Fruit fly (Drosophila melanogaster): ENCODE results near the gene CG6418.

Gene CG6418

dm6 chr3L:10837869-10838783 is 40.7 kb downstream of the CG6418 start (continued):
- TF ChIP-seq CrebB (tag; optimal IDR thresholded peaks at IDR 0.05) (no peak), CG2202 (tag; optimal IDR thresholded peaks at IDR 0.05) (no peak), CG10431 (GFP tag; optimal IDR thresholded peaks at IDR 0.05) (no peak), CG14014 (GFP tag; IDR thresholded peaks at IDR 0.05) (peak; percentile 67; the same call in 1 of the 2 replicates), CG12219 (GFP tag; optimal IDR thresholded peaks at IDR 0.05) (peak; percentile 42), cato (GFP tag; optimal IDR thresholded peaks at IDR 0.05; ENCODE audit: borderline replicate concordance) (peak; percentile 57), CG17612 (GFP tag; IDR thresholded peaks at IDR 0.05) (peak; percentile 29; the same call in 1 of the 2 replicates), CG11504 (tag; optimal IDR thresholded peaks at IDR 0.05) (peak; percentile 77), Myb (GFP tag; optimal IDR thresholded peaks at IDR 0.05) (peak; percentile 22), bsh (GFP tag; optimal IDR thresholded peaks at IDR 0.05) (peak; percentile 4 to 77), lab (GFP tag; optimal IDR thresholded peaks at IDR 0.05) (peak; percentile 78), ac (GFP tag; optimal IDR thresholded peaks at IDR 0.05) (no peak), CG5180 (GFP tag; optimal IDR thresholded peaks at IDR 0.05) (peak; percentile 40), Hmx (GFP tag; optimal IDR thresholded peaks at IDR 0.05) (peak; percentile 8), CG12071 (GFP tag; optimal IDR thresholded peaks at IDR 0.05) (peak; percentile 45), BEAF-32 (GFP tag; optimal IDR thresholded peaks at IDR 0.05) (no peak), psq (GFP tag; optimal IDR thresholded peaks at IDR 0.05) (peak; percentile 37), Mad (GFP tag; optimal IDR thresholded peaks at IDR 0.05) (peak; percentile 56), klu (GFP tag; IDR thresholded peaks at IDR 0.05) (no peak), CG17359 (tag; optimal IDR thresholded peaks at IDR 0.05) (peak; percentile 68), Fer2 (tag; optimal IDR thresholded peaks at IDR 0.05) (no peak), Fer1 (GFP tag; optimal IDR thresholded peaks at IDR 0.05) (peak; percentile 62), z (GFP tag; IDR thresholded peaks at IDR 0.05) (no peak), CG33213 (GFP tag; optimal IDR thresholded peaks at IDR 0.05) (peak; percentile 43), grau (tag; optimal IDR thresholded peaks at IDR 0.05) (peak; percentile 60), E2f2 (GFP tag; IDR thresholded peaks at IDR 0.05) (peak; percentile 58), gcm (GFP tag; optimal IDR thresholded peaks at IDR 0.05) (peak; percentile 34), Hr78 (GFP tag; optimal IDR thresholded peaks at IDR 0.05) (no peak), chinmo (GFP tag; IDR thresholded peaks at IDR 0.05; ENCODE audit: partially characterized antibody) (peak; percentile 78; the same call in 1 of the 4 replicates), her (GFP tag; optimal IDR thresholded peaks at IDR 0.05) (peak; percentile 24), dati (GFP tag; IDR thresholded peaks at IDR 0.05) (peak; percentile 23; the same call in 1 of the 2 replicates), Sox102F (GFP tag; optimal IDR thresholded peaks at IDR 0.05) (peak; percentile 78), ara (GFP tag; IDR thresholded peaks at IDR 0.05) (peak; percentile 60), nau (GFP tag; optimal IDR thresholded peaks at IDR 0.05) (peak; percentile 44), Doc2 (GFP tag; IDR thresholded peaks at IDR 0.05) (0 out of 2 replicates have a peak, but pooled peaks have one; percentile 6), CG3065 (GFP tag; optimal IDR thresholded peaks at IDR 0.05) (no peak), Hmr (GFP tag; optimal IDR thresholded peaks at IDR 0.05) (peak; percentile 67), Max (GFP tag; optimal IDR thresholded peaks at IDR 0.05) (peak; percentile 19), Six4 (GFP tag; optimal IDR thresholded peaks at IDR 0.05) (peak; percentile 54), CG3407 (GFP tag; optimal IDR thresholded peaks at IDR 0.05) (no peak), CG13894 (tag; optimal IDR thresholded peaks at IDR 0.05) (peak; percentile 26), CG6791 (GFP tag; IDR thresholded peaks at IDR 0.05; ENCODE audit: partially characterized antibody) (no peak), CG13624 (GFP tag; optimal IDR thresholded peaks at IDR 0.05) (peak; percentile 67), CG10366 (GFP tag; IDR thresholded peaks at IDR 0.05) (peak; percentile 79), slou (GFP tag; optimal IDR thresholded peaks at IDR 0.05) (no peak), Sry-δ (GFP tag; optimal IDR thresholded peaks at IDR 0.05) (peak; percentile 30), CG6854 (GFP tag; optimal IDR thresholded peaks at IDR 0.05) (no peak)
